Fruit fly (Drosophila melanogaster) S2 (cell line): ENCODE results near the gene CG13630.

Experiments
- CG8478 ChIP-seq: fragments of >200 bp; optimal IDR thresholded peaks from 2 replicates; lab custom pipeline; 2018
- CTCF ChIP-seq, 2 experiments: fragments of >200 bp; optimal IDR thresholded peaks; 2 replicates each; lab custom pipeline; 2018

DNA sequence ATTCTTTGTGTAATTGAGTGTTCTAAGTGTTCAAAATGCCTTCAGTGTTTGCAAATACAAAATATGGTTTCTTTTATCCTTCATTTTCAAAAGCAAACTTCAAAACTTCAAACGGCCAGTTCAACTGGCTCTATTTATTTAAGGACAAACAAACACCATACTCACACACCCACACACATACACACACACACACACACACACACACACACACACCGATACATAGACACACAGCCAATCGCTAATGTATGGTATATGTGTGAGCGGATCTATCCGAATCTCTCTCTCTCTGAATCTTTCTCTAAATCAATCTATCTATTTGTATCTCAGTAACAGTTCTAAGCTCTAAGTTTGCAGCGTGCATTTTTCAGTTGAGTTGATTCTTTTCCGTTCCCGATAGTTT lies 26.3 kb downstream of the CG13630 start:
- no peak for TF ChIP-seq CTCF (optimal IDR thresholded peaks at IDR 0.05; lab: Kevin White, UChicago)
- TF ChIP-seq CG8478 (lab: Kevin White, UChicago), result no peak
